Worm (Caenorhabditis elegans): Measurements from ENCODE around the gene C05E4.7.

DNA sequence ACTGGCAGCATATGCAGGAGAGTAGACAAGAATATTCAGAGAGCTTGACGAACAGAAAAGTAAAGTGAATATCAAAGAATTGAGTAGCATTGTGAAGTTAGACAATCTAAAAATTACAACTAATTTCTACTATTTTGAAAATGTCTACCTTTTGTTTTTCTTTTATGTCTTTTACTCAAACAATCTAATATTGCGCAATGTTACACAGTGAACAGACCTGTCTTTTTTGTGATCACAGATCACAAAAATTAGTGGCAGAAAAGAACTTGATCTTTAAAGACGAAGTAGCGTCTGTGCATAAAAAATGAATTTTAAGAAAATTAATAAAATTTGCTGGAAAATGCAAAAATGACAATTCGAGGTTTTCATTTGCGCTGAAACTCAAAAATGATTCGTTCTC lies 42.9 kb upstream of the C05E4.7 start:
- no peak for TF ChIP-seq lsy-2 (tag; optimal IDR thresholded peaks at IDR 0.05)
- no peak for TF ChIP-seq nhr-6 (tag; optimal IDR thresholded peaks at IDR 0.05)
- no peak for TF ChIP-seq aly-2 (tag; optimal IDR thresholded peaks at IDR 0.05)
- TF ChIP-seq mbf-1 (tag; optimal IDR thresholded peaks at IDR 0.05), result no peak
- no peak for TF ChIP-seq zag-1 (tag; optimal IDR thresholded peaks at IDR 0.05)
- TF ChIP-seq ceh-82 (tag; optimal IDR thresholded peaks at IDR 0.05), result no peak
- no peak for TF ChIP-seq unc-55 (GFP tag; optimal IDR thresholded peaks at IDR 0.05)
- no peak for TF ChIP-seq fos-1 (tag; optimal IDR thresholded peaks at IDR 0.05)
- TF ChIP-seq lin-11 (tag; optimal IDR thresholded peaks at IDR 0.05), result no peak
- no peak for TF ChIP-seq lin-13 (GFP tag; optimal IDR thresholded peaks at IDR 0.05)

All from whole organism, L2 larva.